Fruit fly (Drosophila melanogaster) whole organism, embryonic: ENCODE data around the gene Max.

ENCODE experiments used
- Antp ChIP-seq: fragments of 200-800 bp; sonication (Bioruptor generic); optimal IDR thresholded peaks from 3 replicates; lab custom pipeline; 2016; ENCODE audit warnings: missing biosample characterization, missing genetic modification characterization
- CG10959 ChIP-seq: fragments of 200-800 bp; sonication (Bioruptor generic); IDR thresholded peaks from 2 replicates; pipeline ENCODE4 v1.3.6; 2022; ENCODE audit warnings: missing biosample characterization, missing genetic modification characterization
- CG11696 ChIP-seq: fragments of 200-800 bp; sonication (Bioruptor generic); IDR thresholded peaks from 2 replicates; pipeline ENCODE4 v1.3.6; 2022; ENCODE audit warnings: missing biosample characterization, missing genetic modification characterization
- CG12104 ChIP-seq: fragments of 200-800 bp; sonication (Bioruptor generic); optimal IDR thresholded peaks from 3 replicates; lab custom pipeline; 2016; ENCODE audit warnings: missing biosample characterization, missing genetic modification characterization
- CG12219 ChIP-seq: fragments of 200-800 bp; sonication (Bioruptor generic); optimal IDR thresholded peaks from 3 replicates; lab custom pipeline; 2018; ENCODE audit warnings: missing biosample characterization, mild to moderate bottlenecking, missing genetic modification characterization
- CG12769 ChIP-seq: fragments of 200-800 bp; sonication (Bioruptor generic); optimal IDR thresholded peaks from 2 replicates; lab custom pipeline; 2019; ENCODE audit warnings: missing biosample characterization, mild to moderate bottlenecking, missing genetic modification characterization, moderate library complexity
- CG13424 ChIP-seq: fragments of 200-800 bp; sonication (Bioruptor generic); optimal IDR thresholded peaks from 2 replicates; lab custom pipeline; 2019; ENCODE audit warnings: missing biosample characterization, mild to moderate bottlenecking, missing genetic modification characterization, moderate library complexity
- CG2120 ChIP-seq: fragments of 200-800 bp; sonication (Bioruptor generic); optimal IDR thresholded peaks from 3 replicates; lab custom pipeline; 2016; ENCODE audit warnings: missing biosample characterization, missing genetic modification characterization
- CG32532 ChIP-seq: fragments of 200-800 bp; sonication (Bioruptor generic); IDR thresholded peaks from 2 replicates; pipeline ENCODE4 v1.3.6; 2022; ENCODE audit warnings: missing biosample characterization, missing genetic modification characterization
- CG4404 ChIP-seq: fragments of 200-800 bp; sonication (Bioruptor generic); IDR thresholded peaks from 2 replicates; pipeline ENCODE4 v1.3.6; 2022; ENCODE audit warnings: missing biosample characterization, missing genetic modification characterization
- CG7372 ChIP-seq: fragments of 200-800 bp; sonication (Bioruptor generic); IDR thresholded peaks from 2 replicates; pipeline ENCODE4 v1.3.6; 2022; ENCODE audit warnings: missing biosample characterization, missing genetic modification characterization
- CG8290 ChIP-seq, 3 experiments: fragments of 200-800 bp; sonication (Bioruptor generic); optimal IDR thresholded peaks; 2 replicates each; lab custom pipeline; 2016 to 2019; ENCODE audit warnings: missing biosample characterization in 3 of 3, missing genetic modification characterization in 3 of 3, mild to moderate bottlenecking in 2 of 3, moderate library complexity in 1 of 3
- CG8924 ChIP-seq: fragments of 200-800 bp; optimal IDR thresholded peaks from 3 replicates; lab custom pipeline; 2019; ENCODE audit warnings: missing biosample characterization, mild to moderate bottlenecking, missing genetic modification characterization, moderate library complexity
- CG8944 ChIP-seq: fragments of 200-800 bp; sonication (Bioruptor generic); optimal IDR thresholded peaks from 3 replicates; lab custom pipeline; 2016; ENCODE audit warnings: missing biosample characterization, missing genetic modification characterization
- CG9727 ChIP-seq: fragments of 200-800 bp; sonication (Bioruptor generic); optimal IDR thresholded peaks from 3 replicates; lab custom pipeline; 2017; ENCODE audit warnings: missing biosample characterization, mild to moderate bottlenecking, missing genetic modification characterization
- CoRest ChIP-seq: fragments of 200-800 bp; sonication (Bioruptor generic); optimal IDR thresholded peaks from 3 replicates; lab custom pipeline; 2018; ENCODE audit warnings: missing biosample characterization, mild to moderate bottlenecking, missing genetic modification characterization, moderate library complexity
- Deaf1 ChIP-seq: fragments of 200-800 bp; optimal IDR thresholded peaks from 3 replicates; lab custom pipeline; 2019; ENCODE audit warnings: missing biosample characterization, mild to moderate bottlenecking, missing genetic modification characterization, moderate library complexity
- Dek ChIP-seq: fragments of 200-800 bp; sonication (Bioruptor generic); optimal IDR thresholded peaks from 3 replicates; lab custom pipeline; 2019; ENCODE audit warnings: missing biosample characterization, mild to moderate bottlenecking, missing genetic modification characterization, moderate library complexity
- E2f1 ChIP-seq: fragments of 200-800 bp; sonication (Bioruptor generic); IDR thresholded peaks from 2 replicates; pipeline ENCODE4 v1.3.6; 2022; ENCODE audit warnings: missing biosample characterization, missing genetic modification characterization
- H2.0 ChIP-seq: fragments of 200-800 bp; sonication (Bioruptor generic); IDR thresholded peaks from 2 replicates; pipeline ENCODE4 v1.3.6; 2022; ENCODE audit warnings: missing biosample characterization, missing genetic modification characterization
- Hr78 ChIP-seq, 2 experiments: fragments of 200-800 bp in 1 of 2; fragments of >200 bp in 1 of 2; sonication (Bioruptor generic) in 1 of 2; optimal IDR thresholded peaks; 2 replicates each; lab custom pipeline; 2017 to 2019; ENCODE audit warnings: missing biosample characterization in 2 of 2, missing genetic modification characterization in 2 of 2, mild to moderate bottlenecking in 1 of 2, moderate library complexity in 1 of 2
- Hsf ChIP-seq: fragments of 200-800 bp; sonication (Bioruptor generic); optimal IDR thresholded peaks from 3 replicates; lab custom pipeline; 2016; ENCODE audit warnings: missing biosample characterization, missing genetic modification characterization
- Mes4 ChIP-seq: fragments of 200-800 bp; sonication (Bioruptor generic); optimal IDR thresholded peaks from 2 replicates; lab custom pipeline; 2016; ENCODE audit warnings: missing biosample characterization, missing genetic modification characterization
- NK7.1 ChIP-seq: fragments of 200-800 bp; sonication (Bioruptor generic); optimal IDR thresholded peaks from 3 replicates; lab custom pipeline; 2016; ENCODE audit warnings: missing biosample characterization, missing genetic modification characterization
- NfI ChIP-seq: fragments of 200-800 bp; sonication (Bioruptor generic); optimal IDR thresholded peaks from 3 replicates; lab custom pipeline; 2018; ENCODE audit warnings: missing biosample characterization, mild to moderate bottlenecking, missing genetic modification characterization, moderate library complexity
- Rfx ChIP-seq: fragments of 200-800 bp; sonication (Bioruptor generic); IDR thresholded peaks from 2 replicates; pipeline ENCODE4 v1.3.6; 2022; ENCODE audit warnings: missing biosample characterization, missing genetic modification characterization
- Ssrp ChIP-seq: fragments of 200-800 bp; sonication (Bioruptor generic); optimal IDR thresholded peaks from 2 replicates; lab custom pipeline; 2018; ENCODE audit warnings: missing biosample characterization, mild to moderate bottlenecking, missing genetic modification characterization, moderate library complexity
- ap ChIP-seq: fragments of 200-800 bp; sonication (Bioruptor generic); IDR thresholded peaks from 2 replicates; pipeline ENCODE4 v1.3.6; 2022; ENCODE audit warnings: missing biosample characterization, missing genetic modification characterization
- bcd ChIP-seq: fragments of 200-800 bp; sonication (Bioruptor generic); optimal IDR thresholded peaks from 2 replicates; lab custom pipeline; 2017; ENCODE audit warnings: missing biosample characterization, mild to moderate bottlenecking, missing genetic modification characterization
- bowl ChIP-seq: fragments of 200-800 bp; sonication (Bioruptor generic); IDR thresholded peaks from 2 replicates; pipeline ENCODE4 v1.3.6; 2022; ENCODE audit warnings: missing biosample characterization, missing genetic modification characterization
- bsh ChIP-seq, 2 experiments: fragments of 200-800 bp; sonication (Bioruptor generic); optimal IDR thresholded peaks; 2 replicates each; lab custom pipeline; 2017 to 2018; ENCODE audit warnings: mild to moderate bottlenecking in 2 of 2, missing biosample characterization in 2 of 2, missing genetic modification characterization in 2 of 2, moderate library complexity in 1 of 2
- caup ChIP-seq: fragments of 200-800 bp; sonication (Bioruptor generic); optimal IDR thresholded peaks from 3 replicates; lab custom pipeline; 2017; ENCODE audit warnings: missing biosample characterization, mild to moderate bottlenecking, missing genetic modification characterization, moderate library complexity; ENCODE audit not compliant: severe bottlenecking
- chm ChIP-seq: fragments of 200-800 bp; sonication (Bioruptor generic); IDR thresholded peaks from 2 replicates; pipeline ENCODE4 v1.3.6; 2022; ENCODE audit warnings: missing biosample characterization, missing genetic modification characterization
- dimm ChIP-seq: fragments of 200-800 bp; sonication (Bioruptor generic); IDR thresholded peaks from 2 replicates; pipeline ENCODE4 v1.3.6; 2022; ENCODE audit warnings: missing biosample characterization, missing genetic modification characterization
- dmrt99B ChIP-seq: fragments of 200-800 bp; sonication (Bioruptor generic); optimal IDR thresholded peaks from 2 replicates; lab custom pipeline; 2018; ENCODE audit warnings: missing biosample characterization, mild to moderate bottlenecking, missing genetic modification characterization, moderate library complexity
- exex ChIP-seq: fragments of 200-800 bp; sonication (Bioruptor generic); optimal IDR thresholded peaks from 4 replicates; lab custom pipeline; 2018; ENCODE audit warnings: missing biosample characterization, mild to moderate bottlenecking, missing genetic modification characterization, moderate library complexity
- gem ChIP-seq: fragments of 200-800 bp; sonication (Bioruptor generic); optimal IDR thresholded peaks from 2 replicates; lab custom pipeline; 2019; ENCODE audit warnings: missing biosample characterization, mild to moderate bottlenecking, missing genetic modification characterization, moderate library complexity
- jumu ChIP-seq: fragments of 200-800 bp; sonication (Bioruptor generic); optimal IDR thresholded peaks from 3 replicates; lab custom pipeline; 2016; ENCODE audit warnings: missing biosample characterization, missing genetic modification characterization
- knrl ChIP-seq: fragments of 200-800 bp; sonication (Bioruptor generic); IDR thresholded peaks from 3 replicates; pipeline ENCODE4 v1.3.6; 2022; ENCODE audit warnings: missing biosample characterization, missing genetic modification characterization; ENCODE audit not compliant: partially characterized antibody
- lov ChIP-seq, 2 experiments: fragments of 200-800 bp in 1 of 2; fragments of >200 bp in 1 of 2; sonication (Bioruptor generic) in 1 of 2; IDR thresholded peaks in 1 of 2; optimal IDR thresholded peaks in 1 of 2; 2 replicates in 1 of 2; 3 replicates in 1 of 2; pipeline versions ENCODE4 v1.3.6 to Lab custom; 2017 to 2022; ENCODE audit warnings: missing biosample characterization in 1 of 2, missing genetic modification characterization in 1 of 2
- p53 ChIP-seq: fragments of 200-800 bp; sonication (Bioruptor generic); optimal IDR thresholded peaks from 2 replicates; lab custom pipeline; 2016; ENCODE audit warnings: missing biosample characterization, missing genetic modification characterization
- phol ChIP-seq: fragments of 200-800 bp; sonication (Bioruptor generic); optimal IDR thresholded peaks from 3 replicates; lab custom pipeline; 2018; ENCODE audit warnings: missing biosample characterization, mild to moderate bottlenecking, missing genetic modification characterization, moderate library complexity
- ro ChIP-seq: fragments of 200-800 bp; sonication (Bioruptor generic); IDR thresholded peaks from 2 replicates; pipeline ENCODE4 v1.3.6; 2022; ENCODE audit warnings: missing biosample characterization, missing genetic modification characterization
- schlank ChIP-seq: fragments of 200-800 bp; sonication (Bioruptor generic); optimal IDR thresholded peaks from 2 replicates; lab custom pipeline; 2018; ENCODE audit warnings: missing biosample characterization, mild to moderate bottlenecking, missing genetic modification characterization
- shn ChIP-seq: fragments of 200-800 bp; sonication (Bioruptor generic); optimal IDR thresholded peaks from 3 replicates; lab custom pipeline; 2016; ENCODE audit warnings: missing biosample characterization, missing genetic modification characterization
- tgo ChIP-seq: fragments of 200-800 bp; sonication (Bioruptor generic); IDR thresholded peaks from 3 replicates; pipeline ENCODE4 v1.3.6; 2022; ENCODE audit warnings: missing biosample characterization, missing genetic modification characterization
- tin ChIP-seq: fragments of 200-800 bp; sonication (Bioruptor generic); optimal IDR thresholded peaks from 3 replicates; lab custom pipeline; 2016; ENCODE audit warnings: missing biosample characterization, missing genetic modification characterization
- trem ChIP-seq: fragments of 200-800 bp; optimal IDR thresholded peaks from 3 replicates; lab custom pipeline; 2019; ENCODE audit warnings: missing biosample characterization, mild to moderate bottlenecking, missing genetic modification characterization, moderate library complexity
- unpg ChIP-seq: fragments of 200-800 bp; sonication (Bioruptor generic); optimal IDR thresholded peaks from 3 replicates; lab custom pipeline; 2018; ENCODE audit warnings: missing biosample characterization, mild to moderate bottlenecking, missing genetic modification characterization, moderate library complexity

Gene Max

dm6 chr3L:19263480-19264140 is 374 bp downstream of the Max start, which contains the start of the genes CG42374 and Mettl5 (continued):
- TF ChIP-seq CG12769 (tag; lab: Kevin White, UChicago) (peak; percentile 64), NfI (GFP tag; lab: Kevin White, UChicago) (peak; percentile 30), CG12219 (GFP tag; lab: Kevin White, UChicago) (peak; percentile 26), CG9727 (no peak), CG8944 (no peak), CG7372 (peak; percentile 36; the same call in 1 of the 2 replicates), CG32532 (peak; percentile 82), CG4404 (GFP tag; lab: Robert Waterston, UW) (no peak), Deaf1 (tag; lab: Kevin White, UChicago) (no peak), trem (no peak), CG11696 (peak; percentile 98), Ssrp (tag; lab: Kevin White, UChicago) (peak; percentile 31), Rfx (GFP tag; lab: Robert Waterston, UW) (peak; percentile 65), bcd (GFP tag; lab: Kevin White, UChicago) (peak; percentile 21), NK7.1 (no peak), CG2120 (GFP tag; lab: Kevin White, UChicago) (peak; percentile 32), H2.0 (GFP tag; lab: Robert Waterston, UW) (no peak), exex (no peak), schlank (tag; lab: Kevin White, UChicago) (no peak), chm (GFP tag; lab: Robert Waterston, UW) (no peak), gem (tag; lab: Kevin White, UChicago) (peak; percentile 54), CG8290 (GFP tag; optimal IDR thresholded peaks at IDR 0.05; lab: Kevin White, UChicago) (no peak), CG8290 (tag; optimal IDR thresholded peaks at IDR 0.05; lab: Kevin White, UChicago) (peak in 1 of 2 experiments; percentile 52), ro (no peak), ap (GFP tag; lab: Robert Waterston, UW) (no peak), Mes4 (GFP tag; lab: Kevin White, UChicago) (no peak), CG13424 (peak; percentile 9), Hr78 (GFP tag; optimal IDR thresholded peaks at IDR 0.05; lab: Kevin White, UChicago) (no peak), bowl (no peak), jumu (no peak), knrl (GFP tag; lab: Robert Waterston, UW) (no peak), Dek (tag; lab: Kevin White, UChicago) (peak; percentile 25), CG10959 (GFP tag; lab: Robert Waterston, UW) (no peak), dimm (GFP tag; lab: Robert Waterston, UW) (no peak), tin (GFP tag; lab: Kevin White, UChicago) (no peak), CG8924 (tag; lab: Kevin White, UChicago) (no peak), dmrt99B (tag; lab: Kevin White, UChicago) (peak; percentile 47), bsh (GFP tag; optimal IDR thresholded peaks at IDR 0.05; lab: Kevin White, UChicago) (peak in 1 of 2 experiments; percentile 62), CoRest (tag; lab: Kevin White, UChicago) (no peak), shn (GFP tag; lab: Kevin White, UChicago) (no peak), caup (GFP tag; lab: Kevin White, UChicago) (peak; percentile 43), phol (tag; lab: Kevin White, UChicago) (peak; percentile 51), Antp (GFP tag; lab: Kevin White, UChicago) (no peak), lov (optimal IDR thresholded peaks at IDR 0.05; lab: Kevin White, UChicago) (no peak), lov (GFP tag; IDR thresholded peaks at IDR 0.05; lab: Robert Waterston, UW) (no peak), unpg (GFP tag; lab: Kevin White, UChicago) (peak; percentile 69), p53 (GFP tag; lab: Kevin White, UChicago) (no peak), tgo (peak; percentile 48; the same call in 1 of the 3 replicates), CG12104 (GFP tag; lab: Kevin White, UChicago) (no peak), Hsf (GFP tag; lab: Kevin White, UChicago) (peak; percentile 8), E2f1 (GFP tag; lab: Robert Waterston, UW) (peak; percentile 25; the same call in 1 of the 2 replicates)
